Worm (Caenorhabditis elegans) whole organism, L1 larva: ENCODE measurements around the gene Y69F12A.1.

ENCODE experiments used
- ceh-82 ChIP-seq, 3 experiments: fragments of 150-350 bp in 1 of 3; sonication (generic microtip) in 2 of 3; optimal IDR thresholded peaks; 2 replicates each; lab custom pipeline; 2014 to 2017; ENCODE audit warnings: missing biosample characterization in 3 of 3, missing genetic modification characterization in 3 of 3
- lin-13 ChIP-seq: fragments of 150-350 bp; optimal IDR thresholded peaks from 2 replicates; lab custom pipeline; 2014; ENCODE audit warnings: missing biosample characterization, missing genetic modification reagents, missing genetic modification characterization
- nhr-11 ChIP-seq: fragments of 150-350 bp; optimal IDR thresholded peaks from 2 replicates; lab custom pipeline; 2014; ENCODE audit warnings: missing biosample characterization, missing genetic modification characterization
- nhr-237 ChIP-seq: fragments of 150-350 bp; optimal IDR thresholded peaks from 2 replicates; lab custom pipeline; 2014; ENCODE audit warnings: missing biosample characterization, missing genetic modification characterization
- nhr-84 ChIP-seq: sonication (generic microtip); optimal IDR thresholded peaks from 2 replicates; lab custom pipeline; 2017; ENCODE audit warnings: missing biosample characterization, missing genetic modification characterization
- nhr-90 ChIP-seq: sonication (generic microtip); optimal IDR thresholded peaks from 2 replicates; lab custom pipeline; 2016; ENCODE audit warnings: mild to moderate bottlenecking, missing genetic modification characterization, missing compliant biosample characterization; ENCODE audit not compliant: poor library complexity
- skn-1 ChIP-seq: fragments of 150-350 bp; optimal IDR thresholded peaks from 2 replicates; lab custom pipeline; 2014; ENCODE audit warnings: missing biosample characterization, missing genetic modification characterization
- snpc-4 ChIP-seq: fragments of 150-350 bp; optimal IDR thresholded peaks from 2 replicates; lab custom pipeline; 2014; ENCODE audit warnings: missing biosample characterization, missing genetic modification characterization
- unc-130 ChIP-seq: fragments of 150-350 bp; optimal IDR thresholded peaks from 2 replicates; lab custom pipeline; 2017; ENCODE audit warnings: missing biosample characterization, missing genetic modification characterization, inconsistent platforms
- unc-62 ChIP-seq: fragments of 150-350 bp; optimal IDR thresholded peaks from 2 replicates; lab custom pipeline; 2014; ENCODE audit warnings: missing biosample characterization, missing genetic modification reagents, missing genetic modification characterization
- ztf-11 ChIP-seq, 2 experiments: sonication (generic microtip); optimal IDR thresholded peaks; 2 replicates each; lab custom pipeline; 2016 to 2017; ENCODE audit warnings: missing genetic modification characterization in 2 of 2, missing biosample characterization in 1 of 2, missing compliant biosample characterization in 1 of 2

DNA sequence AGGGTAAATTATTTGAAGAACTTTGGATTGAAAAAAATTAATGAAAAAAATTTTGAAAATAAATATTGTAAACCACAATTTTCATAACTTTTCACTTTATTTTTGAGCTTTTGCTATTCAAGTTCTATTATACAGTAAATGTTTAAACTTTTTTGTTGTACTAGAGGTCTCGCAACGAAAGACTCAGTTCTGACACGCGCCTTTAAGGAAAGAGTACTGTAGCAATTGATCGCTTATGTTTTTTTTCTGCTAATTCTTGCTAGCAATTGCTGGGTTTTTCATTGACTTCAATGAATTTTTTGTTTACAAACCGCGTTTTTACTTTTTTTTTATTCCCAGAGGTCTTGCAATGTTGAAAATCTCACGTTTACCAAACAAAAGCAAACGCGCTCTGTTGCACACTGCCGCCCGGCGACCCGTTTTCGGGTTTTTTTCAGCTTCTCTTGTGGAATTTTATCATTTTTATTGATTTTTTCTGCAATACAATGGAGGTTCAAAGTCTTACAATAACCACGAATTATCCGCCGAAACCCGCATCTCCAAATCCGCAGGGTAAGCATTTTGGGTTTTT lies 6.8 kb downstream of the Y69F12A.1 start, which contains the start of gene H14A12.3:
- no peak for TF ChIP-seq unc-62 (GFP tag; lab: Kevin White, UChicago)
- TF ChIP-seq nhr-237: no peak
- TF ChIP-seq unc-130: no peak
- TF ChIP-seq nhr-11 (tag; lab: Kevin White, UChicago): no peak
- TF ChIP-seq lin-13: no peak
- no peak for TF ChIP-seq nhr-84
- no peak for TF ChIP-seq ceh-82 (tag; optimal IDR thresholded peaks at IDR 0.05; lab: Kevin White, UChicago)
- TF ChIP-seq ztf-11 (tag; optimal IDR thresholded peaks at IDR 0.05; lab: Kevin White, UChicago): no peak
- TF ChIP-seq skn-1 (tag; lab: Kevin White, UChicago): peak; percentile 28
- no peak for TF ChIP-seq snpc-4 (tag; lab: Kevin White, UChicago)
- no peak for TF ChIP-seq nhr-90 (tag; lab: Kevin White, UChicago)
